Worm (Caenorhabditis elegans): ENCODE data around the gene T09F3.7.

- TF ChIP-seq nhr-237 (tag; optimal IDR thresholded peaks at IDR 0.05): no peak
- TF ChIP-seq elt-3 (tag; optimal IDR thresholded peaks at IDR 0.05): no peak
- no peak for TF ChIP-seq aly-2 (tag; optimal IDR thresholded peaks at IDR 0.05)
- no peak for TF ChIP-seq ztf-4 (tag; optimal IDR thresholded peaks at IDR 0.05)
- no peak for TF ChIP-seq mab-5 (tag; optimal IDR thresholded peaks at IDR 0.05)
Observed at ce11 chrII:10360487-10360886, 30.5 kb upstream of the T09F3.7 start, which contains the start of gene C07E3.4.
